Worm (Caenorhabditis elegans) whole organism, young adult: ENCODE results near the gene C56C10.7.

ENCODE experiments used
- B0261.1 ChIP-seq: sonication (generic microtip); optimal IDR thresholded peaks from 2 replicates; lab custom pipeline; 2016; ENCODE audit warnings: mild to moderate bottlenecking, missing genetic modification characterization, moderate library complexity, missing compliant biosample characterization
- B0336.3 ChIP-seq: fragments of 200-800 bp; sonication (Bioruptor generic); IDR thresholded peaks from 2 replicates; pipeline ENCODE4 v1.3.6; 2022; ENCODE audit warnings: missing genetic modification characterization, missing compliant biosample characterization
- C17E4.6 ChIP-seq: fragments of 200-800 bp; sonication (Bioruptor generic); IDR thresholded peaks from 2 replicates; pipeline ENCODE4 v1.3.6; 2022; ENCODE audit warnings: missing genetic modification reagents, missing genetic modification characterization, missing compliant biosample characterization
- F22D6.2 ChIP-seq: sonication (generic microtip); optimal IDR thresholded peaks from 2 replicates; lab custom pipeline; 2016; ENCODE audit warnings: mild to moderate bottlenecking, missing genetic modification characterization, missing compliant biosample characterization
- F39B2.1 ChIP-seq: fragments of 200-800 bp; sonication (Bioruptor generic); IDR thresholded peaks from 2 replicates; pipeline ENCODE4 v1.3.6; 2022; ENCODE audit warnings: missing genetic modification reagents, missing genetic modification characterization, missing compliant biosample characterization
- F49E8.2 ChIP-seq: sonication (generic microtip); optimal IDR thresholded peaks from 3 replicates; lab custom pipeline; 2017; ENCODE audit warnings: missing genetic modification characterization, mild to moderate bottlenecking, missing compliant biosample characterization, antibody characterized with exemption, moderate library complexity; ENCODE audit not compliant: insufficient read depth
- T26A5.8 ChIP-seq: sonication (generic microtip); optimal IDR thresholded peaks from 2 replicates; lab custom pipeline; 2016; ENCODE audit warnings: missing genetic modification characterization, missing compliant biosample characterization
- Y53F4B.3 ChIP-seq: fragments of 200-800 bp; sonication (Bioruptor generic); IDR thresholded peaks from 2 replicates; pipeline ENCODE4 v1.3.6; 2022; ENCODE audit warnings: missing genetic modification reagents, missing genetic modification characterization, missing compliant biosample characterization
- Y53G8AR.9 ChIP-seq: fragments of 200-800 bp; sonication (Bioruptor generic); conservative IDR thresholded peaks from 2 replicates; pipeline ENCODE4 v1.3.6; 2022; ENCODE audit warnings: missing genetic modification reagents, missing genetic modification characterization, missing compliant biosample characterization
- Y56A3A.18 ChIP-seq: fragments of 200-800 bp; sonication (Bioruptor generic); IDR thresholded peaks from 2 replicates; pipeline ENCODE4 v1.3.6; 2022; ENCODE audit warnings: missing genetic modification reagents, missing genetic modification characterization, missing compliant biosample characterization
- akir-1 ChIP-seq: fragments of 200-800 bp; sonication (Bioruptor generic); optimal IDR thresholded peaks from 2 replicates; lab custom pipeline; 2018; ENCODE audit warnings: mild to moderate bottlenecking, missing genetic modification characterization, moderate library complexity, missing compliant biosample characterization
- ama-1 ChIP-seq, 3 experiments: fragments of 150-350 bp in 1 of 3; sonication (generic microtip) in 2 of 3; optimal IDR thresholded peaks; 2 replicates each; lab custom pipeline; 2014 to 2018; ENCODE audit warnings: missing biosample characterization in 2 of 3, missing genetic modification characterization in 2 of 3, missing genetic modification reagents in 2 of 3
- aptf-3 ChIP-seq: fragments of 200-800 bp; sonication (Bioruptor generic); IDR thresholded peaks from 2 replicates; pipeline ENCODE4 v1.3.6; 2022; ENCODE audit warnings: missing genetic modification characterization, missing compliant biosample characterization
- athp-1 ChIP-seq: sonication (generic microtip); optimal IDR thresholded peaks from 2 replicates; lab custom pipeline; 2017; ENCODE audit warnings: mild to moderate bottlenecking, missing genetic modification characterization, missing compliant biosample characterization
- bed-1 ChIP-seq: fragments of 200-800 bp; sonication (Bioruptor generic); IDR thresholded peaks from 2 replicates; pipeline ENCODE4 v1.3.6; 2022; ENCODE audit warnings: missing genetic modification reagents, missing genetic modification characterization, missing compliant biosample characterization
- ceh-40 ChIP-seq: fragments of 200-800 bp; sonication (Bioruptor generic); IDR thresholded peaks from 2 replicates; pipeline ENCODE4 v1.3.6; 2022; ENCODE audit warnings: missing genetic modification characterization, missing compliant biosample characterization
- ceh-79 ChIP-seq: sonication (generic microtip); optimal IDR thresholded peaks from 2 replicates; lab custom pipeline; 2017; ENCODE audit warnings: mild to moderate bottlenecking, missing genetic modification characterization, missing compliant biosample characterization
- ceh-91 ChIP-seq: fragments of 200-800 bp; sonication (Bioruptor generic); IDR thresholded peaks from 2 replicates; pipeline ENCODE4 v1.3.6; 2022; ENCODE audit warnings: missing genetic modification reagents, missing genetic modification characterization, missing compliant biosample characterization
- chd-7 ChIP-seq: sonication (generic microtip); optimal IDR thresholded peaks from 2 replicates; lab custom pipeline; 2016; ENCODE audit warnings: mild to moderate bottlenecking, missing genetic modification characterization, moderate library complexity, missing compliant biosample characterization
- egl-18 ChIP-seq: fragments of 200-800 bp; sonication (Bioruptor generic); IDR thresholded peaks from 2 replicates; pipeline ENCODE4 v1.3.6; 2022; ENCODE audit warnings: missing genetic modification reagents, missing genetic modification characterization, missing compliant biosample characterization
- egrh-3 ChIP-seq: fragments of 200-800 bp; sonication (Bioruptor generic); IDR thresholded peaks from 2 replicates; pipeline ENCODE4 v1.3.6; 2022; ENCODE audit warnings: missing genetic modification reagents, missing genetic modification characterization, missing compliant biosample characterization
- ekl-4 ChIP-seq: fragments of 200-800 bp; sonication (Bioruptor generic); IDR thresholded peaks from 2 replicates; pipeline ENCODE4 v1.3.6; 2022; ENCODE audit warnings: missing genetic modification reagents, missing genetic modification characterization, missing compliant biosample characterization
- him-1 ChIP-seq: sonication (generic microtip); optimal IDR thresholded peaks from 2 replicates; lab custom pipeline; 2016; ENCODE audit warnings: missing genotype, missing genetic modification reagents, missing genetic modification characterization, missing compliant biosample characterization
- hlh-26 ChIP-seq: fragments of 200-800 bp; sonication (Bioruptor generic); conservative IDR thresholded peaks from 2 replicates; pipeline ENCODE4 v1.3.6; 2022; ENCODE audit warnings: missing genetic modification reagents, missing genetic modification characterization, missing compliant biosample characterization
- hmg-1.2 ChIP-seq: fragments of 200-800 bp; sonication (Bioruptor generic); IDR thresholded peaks from 2 replicates; pipeline ENCODE4 v1.3.6; 2022; ENCODE audit warnings: missing genetic modification reagents, missing genetic modification characterization, missing compliant biosample characterization
- hmg-20 ChIP-seq: fragments of 200-800 bp; sonication (Bioruptor generic); IDR thresholded peaks from 2 replicates; pipeline ENCODE4 v1.3.6; 2022; ENCODE audit warnings: missing genetic modification reagents, missing genetic modification characterization, missing compliant biosample characterization
- hrde-1 ChIP-seq: sonication (generic microtip); optimal IDR thresholded peaks from 2 replicates; lab custom pipeline; 2016; ENCODE audit warnings: missing genetic modification characterization, mild to moderate bottlenecking, missing compliant biosample characterization, moderate library complexity, missing genotype, missing genetic modification reagents, borderline replicate concordance
- hsf-1 ChIP-seq: fragments of 200-800 bp; sonication (Bioruptor generic); IDR thresholded peaks from 2 replicates; pipeline ENCODE4 v1.3.6; 2022; ENCODE audit warnings: missing genetic modification reagents, missing genetic modification characterization, missing compliant biosample characterization
- lag-1 ChIP-seq: fragments of 200-800 bp; sonication (Bioruptor generic); IDR thresholded peaks from 2 replicates; pipeline ENCODE4 v1.3.6; 2022; ENCODE audit warnings: missing genetic modification reagents, missing genetic modification characterization, missing compliant biosample characterization
- lin-26 ChIP-seq: fragments of 200-800 bp; sonication (Bioruptor generic); IDR thresholded peaks from 2 replicates; pipeline ENCODE4 v1.3.6; 2022; ENCODE audit warnings: missing genetic modification reagents, missing genetic modification characterization, missing compliant biosample characterization
- lin-40 ChIP-seq: sonication (generic microtip); optimal IDR thresholded peaks from 2 replicates; lab custom pipeline; 2016; ENCODE audit warnings: missing genetic modification characterization, mild to moderate bottlenecking, missing compliant biosample characterization, missing genotype, missing genetic modification reagents
- madf-3 ChIP-seq: fragments of 200-800 bp; sonication (Bioruptor generic); IDR thresholded peaks from 2 replicates; pipeline ENCODE4 v1.3.6; 2022; ENCODE audit warnings: missing genetic modification reagents, missing genetic modification characterization, missing compliant biosample characterization
- mes-4 ChIP-seq: sonication (generic microtip); optimal IDR thresholded peaks from 2 replicates; lab custom pipeline; 2016; ENCODE audit warnings: missing genotype, missing genetic modification characterization, missing compliant biosample characterization
- mxl-1 ChIP-seq: sonication (generic microtip); optimal IDR thresholded peaks from 2 replicates; lab custom pipeline; 2016; ENCODE audit warnings: missing genetic modification characterization, missing compliant biosample characterization
- nfyb-1 ChIP-seq: fragments of 200-800 bp; sonication (Bioruptor generic); IDR thresholded peaks from 2 replicates; pipeline ENCODE4 v1.3.6; 2022; ENCODE audit warnings: missing genetic modification reagents, missing genetic modification characterization, missing compliant biosample characterization
- nhr-27 ChIP-seq: fragments of 200-800 bp; sonication (Bioruptor generic); optimal IDR thresholded peaks from 2 replicates; lab custom pipeline; 2018; ENCODE audit warnings: mild to moderate bottlenecking, missing genetic modification characterization, moderate library complexity, missing compliant biosample characterization
- rpc-1 ChIP-seq, 2 experiments: fragments of 150-350 bp in 1 of 2; sonication (generic microtip) in 1 of 2; optimal IDR thresholded peaks; 2 replicates each; lab custom pipeline; 2014 to 2018; ENCODE audit warnings: missing biosample characterization in 1 of 2, missing genetic modification characterization in 1 of 2, missing genetic modification reagents in 1 of 2, missing genotype in 1 of 2
- sea-2 ChIP-seq: fragments of 200-800 bp; sonication (Bioruptor generic); IDR thresholded peaks from 2 replicates; pipeline ENCODE4 v1.3.6; 2022; ENCODE audit warnings: missing genetic modification characterization, missing compliant biosample characterization
- snpc-3.4 ChIP-seq: sonication (generic microtip); optimal IDR thresholded peaks from 2 replicates; lab custom pipeline; 2017; ENCODE audit warnings: missing genetic modification characterization, mild to moderate bottlenecking, missing compliant biosample characterization, antibody characterized with exemption, moderate library complexity, missing genotype, missing genetic modification reagents
- somi-1 ChIP-seq: fragments of 200-800 bp; sonication (Bioruptor generic); optimal IDR thresholded peaks from 2 replicates; lab custom pipeline; 2018; ENCODE audit warnings: mild to moderate bottlenecking, missing genetic modification characterization, missing compliant biosample characterization
- tbp1 ChIP-seq: fragments of 200-800 bp; sonication (Bioruptor generic); optimal IDR thresholded peaks from 2 replicates; lab custom pipeline; 2018; ENCODE audit warnings: mild to moderate bottlenecking, missing genetic modification characterization, missing compliant biosample characterization
- tlf-1 ChIP-seq: fragments of 200-800 bp; sonication (Bioruptor generic); optimal IDR thresholded peaks from 2 replicates; lab custom pipeline; 2018; ENCODE audit warnings: mild to moderate bottlenecking, missing genetic modification characterization, missing compliant biosample characterization
- xnd-1 ChIP-seq: sonication (generic microtip); optimal IDR thresholded peaks from 2 replicates; lab custom pipeline; 2016; ENCODE audit warnings: missing genotype, missing genetic modification reagents, missing genetic modification characterization, missing compliant biosample characterization
- ztf-22 ChIP-seq: fragments of 200-800 bp; sonication (Bioruptor generic); optimal IDR thresholded peaks from 2 replicates; lab custom pipeline; 2018; ENCODE audit warnings: mild to moderate bottlenecking, missing genetic modification characterization, moderate library complexity, missing compliant biosample characterization
- ztf-25 ChIP-seq: fragments of 200-800 bp; sonication (Bioruptor generic); IDR thresholded peaks from 2 replicates; pipeline ENCODE4 v1.3.6; 2022; ENCODE audit warnings: missing genetic modification reagents, missing genetic modification characterization, missing compliant biosample characterization

Gene C56C10.7

ce11 chrII:6588605-6589292, 1.4 kb upstream of the C56C10.7 start, which contains the start of gene icd-1 (continued):
- peak; percentile 58 for TF ChIP-seq hrde-1 (tag; lab: Kevin White, UChicago)
- TF ChIP-seq B0336.3 (GFP tag; lab: Robert Waterston, UW) = peak; percentile 89
- peak; percentile 78 for TF ChIP-seq ceh-91
- TF ChIP-seq mes-4 (tag; lab: Kevin White, UChicago) = no peak
- TF ChIP-seq hmg-20 = 0 out of 2 replicates have a peak, but pooled peaks have one; percentile 55
- peak; percentile 94 for TF ChIP-seq nfyb-1
- peak; percentile 97 for TF ChIP-seq hsf-1 (GFP tag; lab: Robert Waterston, UW)
- TF ChIP-seq chd-7 = peak; percentile 73
- peak; percentile 57; the same call in 1 of the 2 replicates for TF ChIP-seq C17E4.6 (GFP tag; lab: Robert Waterston, UW)
- peak; percentile 97 for TF ChIP-seq ekl-4 (GFP tag; lab: Robert Waterston, UW)
- TF ChIP-seq aptf-3 = no peak
- TF ChIP-seq athp-1 = peak; percentile 91
- TF ChIP-seq Y56A3A.18 (GFP tag; lab: Robert Waterston, UW) = 0 out of 2 replicates have a peak, but pooled peaks have one; percentile 19
- TF ChIP-seq sea-2 = no peak
- peak; percentile 13 for TF ChIP-seq rpc-1 (optimal IDR thresholded peaks at IDR 0.05; lab: Kevin White, UChicago)
- no peak for TF ChIP-seq rpc-1 (tag; optimal IDR thresholded peaks at IDR 0.05; lab: Kevin White, UChicago)
- TF ChIP-seq egl-18 (GFP tag; lab: Robert Waterston, UW) = 0 out of 2 replicates have a peak, but pooled peaks have one; percentile 28
- TF ChIP-seq B0261.1 (tag; lab: Kevin White, UChicago) = peak; percentile 20
- TF ChIP-seq ceh-40 (GFP tag; lab: Robert Waterston, UW) = no peak
- TF ChIP-seq him-1 = peak; percentile 63
- TF ChIP-seq ama-1 (optimal IDR thresholded peaks at IDR 0.05; lab: Kevin White, UChicago) = no peak
- peak in 1 of 2 experiments; percentile 12 for TF ChIP-seq ama-1 (GFP tag; optimal IDR thresholded peaks at IDR 0.05; lab: Kevin White, UChicago)
- no peak for TF ChIP-seq ceh-79 (tag; lab: Kevin White, UChicago)
- peak; percentile 45; the same call in 1 of the 2 replicates for TF ChIP-seq lin-26 (GFP tag; lab: Robert Waterston, UW)
- TF ChIP-seq tbp1 (GFP tag; lab: Kevin White, UChicago) = peak; percentile 76
- no peak for TF ChIP-seq lag-1 (GFP tag; lab: Robert Waterston, UW)
- peak; percentile 92 for TF ChIP-seq Y53G8AR.9
- peak; percentile 37 for TF ChIP-seq ztf-22
- TF ChIP-seq ztf-25 (GFP tag; lab: Robert Waterston, UW) = no peak
- no peak for TF ChIP-seq F39B2.1
- TF ChIP-seq nhr-27 (tag; lab: Kevin White, UChicago) = no peak
- TF ChIP-seq snpc-3.4 (tag; lab: Kevin White, UChicago) = peak; percentile 96
- TF ChIP-seq egrh-3 (GFP tag; lab: Robert Waterston, UW) = 0 out of 2 replicates have a peak, but pooled peaks have one; percentile 45
- TF ChIP-seq hmg-1.2 (GFP tag; lab: Robert Waterston, UW) = peak; percentile 99
- no peak for TF ChIP-seq T26A5.8 (tag; lab: Kevin White, UChicago)
- peak; percentile 95 for TF ChIP-seq lin-40
- TF ChIP-seq akir-1 (GFP tag; lab: Kevin White, UChicago) = no peak
- TF ChIP-seq bed-1 = no peak
- TF ChIP-seq somi-1 (GFP tag; lab: Kevin White, UChicago) = peak; percentile 90
- peak; percentile 64 for TF ChIP-seq xnd-1 (tag; lab: Kevin White, UChicago)
- TF ChIP-seq Y53F4B.3 (GFP tag; lab: Robert Waterston, UW) = 0 out of 2 replicates have a peak, but pooled peaks have one; percentile 10
- TF ChIP-seq madf-3 (GFP tag; lab: Robert Waterston, UW) = peak; percentile 89
- TF ChIP-seq tlf-1 (GFP tag; lab: Kevin White, UChicago) = peak; percentile 94
- TF ChIP-seq F49E8.2 (tag; lab: Kevin White, UChicago) = peak; percentile 96
- peak; percentile 48 for TF ChIP-seq F22D6.2 (tag; lab: Kevin White, UChicago)
- no peak for TF ChIP-seq mxl-1 (tag; lab: Kevin White, UChicago)
- TF ChIP-seq hlh-26 (GFP tag; lab: Robert Waterston, UW) = no peak
